Worm (Caenorhabditis elegans): ENCODE results near the gene srg-54.

DNA sequence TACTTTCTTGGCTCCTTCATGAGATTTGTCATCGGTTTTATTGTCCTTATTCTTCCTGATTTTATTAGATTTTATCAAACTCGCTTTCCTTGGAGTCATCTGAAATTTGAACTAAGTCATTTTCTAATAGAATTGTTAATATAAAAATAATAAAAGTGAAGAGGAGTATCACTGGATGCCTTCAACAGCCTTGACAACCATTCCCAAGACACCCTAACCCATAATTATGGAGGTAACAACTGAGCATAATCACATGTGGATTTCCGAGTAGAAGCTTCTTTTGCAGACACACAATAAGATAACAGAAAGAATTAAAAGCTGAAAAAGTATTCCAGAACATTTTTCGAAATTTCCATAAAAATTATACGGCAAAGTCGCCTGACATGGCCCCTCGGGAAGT, 31.7 kb upstream of the srg-54 start, which contains the start of gene F02D8.9:
- no peak for TF ChIP-seq pes-1 (GFP tag; IDR thresholded peaks at IDR 0.05)
- no peak for TF ChIP-seq ets-7 (tag; optimal IDR thresholded peaks at IDR 0.05)
- TF ChIP-seq ceh-13 (GFP tag; optimal IDR thresholded peaks at IDR 0.05), result no peak
- no peak for TF ChIP-seq tra-4 (tag; optimal IDR thresholded peaks at IDR 0.05)
- TF ChIP-seq hmg-4 (GFP tag; optimal IDR thresholded peaks at IDR 0.05), result no peak
